Fruit fly (Drosophila melanogaster) whole organism, adult: ENCODE data around the gene trk.
A peak's percentile ranks its signal among the peaks of the same experiment; 100 is the strongest.

Experiments
- CG11617 ChIP-seq: fragments of 200-800 bp; sonication (Bioruptor generic); optimal IDR thresholded peaks from 2 replicates; lab custom pipeline; 2017; ENCODE audit warnings: mild to moderate bottlenecking, missing biosample characterization, missing genetic modification reagents, missing genetic modification characterization
- CG12768 ChIP-seq: fragments of 200-800 bp; sonication (Bioruptor generic); optimal IDR thresholded peaks from 2 replicates; lab custom pipeline; 2017; ENCODE audit warnings: missing biosample characterization, missing genetic modification characterization, mild to moderate bottlenecking, moderate library complexity, missing genetic modification reagents
- CG14711 ChIP-seq: fragments of 200-800 bp; sonication (Bioruptor generic); optimal IDR thresholded peaks from 2 replicates; lab custom pipeline; 2018; ENCODE audit warnings: missing biosample characterization, mild to moderate bottlenecking, missing genetic modification characterization, moderate library complexity
- CG1620 ChIP-seq: fragments of 200-800 bp; sonication (Bioruptor generic); optimal IDR thresholded peaks from 2 replicates; lab custom pipeline; 2016; ENCODE audit warnings: missing biosample characterization, missing genetic modification characterization
- CG33017 ChIP-seq: fragments of 200-800 bp; sonication (Bioruptor generic); optimal IDR thresholded peaks from 2 replicates; lab custom pipeline; 2018; ENCODE audit warnings: missing biosample characterization, mild to moderate bottlenecking, missing genetic modification characterization, moderate library complexity
- CG7045 ChIP-seq: fragments of 200-800 bp; sonication (Bioruptor generic); optimal IDR thresholded peaks from 2 replicates; lab custom pipeline; 2017; ENCODE audit warnings: missing biosample characterization, mild to moderate bottlenecking, missing genetic modification characterization
- CG7101 ChIP-seq: fragments of 200-800 bp; sonication (Bioruptor generic); optimal IDR thresholded peaks from 2 replicates; lab custom pipeline; 2018; ENCODE audit warnings: missing biosample characterization, mild to moderate bottlenecking, missing genetic modification characterization, moderate library complexity
- Clk ChIP-seq: fragments of 200-800 bp; sonication (Bioruptor generic); optimal IDR thresholded peaks from 2 replicates; lab custom pipeline; 2017; ENCODE audit warnings: missing biosample characterization, missing genetic modification characterization
- Crg-1 ChIP-seq: fragments of 200-800 bp; sonication (Bioruptor generic); optimal IDR thresholded peaks from 2 replicates; lab custom pipeline; 2016; ENCODE audit warnings: missing biosample characterization, missing genetic modification characterization
- Hr96 ChIP-seq: fragments of 200-800 bp; sonication (Bioruptor generic); optimal IDR thresholded peaks from 2 replicates; lab custom pipeline; 2016; ENCODE audit warnings: missing biosample characterization, missing genetic modification characterization
- Mnt ChIP-seq: fragments of 200-800 bp; sonication (Bioruptor generic); optimal IDR thresholded peaks from 2 replicates; lab custom pipeline; 2016; ENCODE audit warnings: missing biosample characterization, mild to moderate bottlenecking, missing genetic modification characterization
- bab1 ChIP-seq: fragments of 200-800 bp; sonication (Bioruptor generic); optimal IDR thresholded peaks from 3 replicates; lab custom pipeline; 2019; ENCODE audit warnings: missing biosample characterization, mild to moderate bottlenecking, missing genetic modification characterization, moderate library complexity
- cic ChIP-seq: fragments of 200-800 bp; sonication (Bioruptor generic); optimal IDR thresholded peaks from 2 replicates; lab custom pipeline; 2017; ENCODE audit warnings: missing biosample characterization, mild to moderate bottlenecking, missing genetic modification characterization, moderate library complexity
- cnc ChIP-seq, 2 experiments: fragments of >200 bp; optimal IDR thresholded peaks; 2 replicates each; lab custom pipeline; 2017
- kay ChIP-seq: fragments of 200-800 bp; sonication (Bioruptor generic); peaks from one replicate; lab custom pipeline; 2016; ENCODE audit warnings: missing biosample characterization, missing genetic modification characterization, borderline replicate concordance
- ovo ChIP-seq: fragments of 200-800 bp; sonication (Bioruptor generic); optimal IDR thresholded peaks from 2 replicates; lab custom pipeline; 2016; ENCODE audit warnings: missing biosample characterization, missing genetic modification characterization
- pad ChIP-seq: fragments of 200-800 bp; sonication (Bioruptor generic); optimal IDR thresholded peaks from 3 replicates; lab custom pipeline; 2017; ENCODE audit warnings: missing biosample characterization, missing genetic modification characterization, mild to moderate bottlenecking, moderate library complexity, missing genetic modification reagents
- tj ChIP-seq: fragments of 200-800 bp; sonication (Bioruptor generic); optimal IDR thresholded peaks from 3 replicates; lab custom pipeline; 2017; ENCODE audit warnings: missing biosample characterization, mild to moderate bottlenecking, missing genetic modification characterization, moderate library complexity
- toe ChIP-seq: fragments of 200-800 bp; sonication (Bioruptor generic); optimal IDR thresholded peaks from 2 replicates; lab custom pipeline; 2016; ENCODE audit warnings: missing biosample characterization, missing genetic modification characterization

trk gene

dm6 chr2L:10299810-10300147 lies 27.7 kb upstream of the trk start, which contains the start of gene CYLD:
TSS of gene CYLD (minus strand) at chr2L:10299847.
- TF ChIP-seq CG7101 (tag; lab: Kevin White, UChicago) = peak; percentile 73
- peak; percentile 2 for TF ChIP-seq tj (GFP tag; lab: Kevin White, UChicago)
- TF ChIP-seq cnc (optimal IDR thresholded peaks at IDR 0.05; lab: Kevin White, UChicago) = no peak
- no peak for TF ChIP-seq cic (GFP tag; lab: Kevin White, UChicago)
- TF ChIP-seq CG1620 (GFP tag; lab: Kevin White, UChicago) = no peak
- peak; percentile 63 for TF ChIP-seq CG14711
- TF ChIP-seq CG11617 (GFP tag; lab: Kevin White, UChicago) = peak; percentile 70
- no peak for TF ChIP-seq CG12768 (GFP tag; lab: Kevin White, UChicago)
- peak; percentile 55 for TF ChIP-seq CG33017 (tag; lab: Kevin White, UChicago)
- peak; percentile 5 for TF ChIP-seq Crg-1
- peak; percentile 62 for TF ChIP-seq bab1 (GFP tag; lab: Kevin White, UChicago)
- TF ChIP-seq Mnt (GFP tag; lab: Kevin White, UChicago) = no peak
- TF ChIP-seq Hr96 = no peak
- TF ChIP-seq pad (GFP tag; lab: Kevin White, UChicago) = no peak
- TF ChIP-seq kay (GFP tag; lab: Kevin White, UChicago) = no peak
- TF ChIP-seq Clk (GFP tag; lab: Kevin White, UChicago) = no peak
- TF ChIP-seq CG7045 (GFP tag; lab: Kevin White, UChicago) = peak; percentile 21

- no peak for TF ChIP-seq CG14711
- TF ChIP-seq CG11617 (GFP tag; lab: Kevin White, UChicago) = no peak
- peak; percentile 93 for TF ChIP-seq kay (GFP tag; lab: Kevin White, UChicago)
- TF ChIP-seq Mnt (GFP tag; lab: Kevin White, UChicago) = no peak
- peak; percentile 30 for TF ChIP-seq tj (GFP tag; lab: Kevin White, UChicago)
- TF ChIP-seq Clk (GFP tag; lab: Kevin White, UChicago) = no peak
These were observed 27.1 kb upstream of the trk start for dm6 chr2L:10299077-10299809.

dm6 chr2L:10298306-10298705 lies 26.2 kb upstream of the trk start:
- TF ChIP-seq tj (GFP tag; lab: Kevin White, UChicago) (peak; percentile 4), cnc (optimal IDR thresholded peaks at IDR 0.05; lab: Kevin White, UChicago) (no peak), kay (GFP tag; lab: Kevin White, UChicago) (peak; percentile 75)

- TF ChIP-seq kay (GFP tag; lab: Kevin White, UChicago) (peak; percentile 93), toe (GFP tag; lab: Kevin White, UChicago) (no peak)
These were observed 22.9 kb upstream of the trk start, which contains the start of gene Hand for dm6 chr2L:10294798-10295669. TSS of gene Hand (minus strand) at chr2L:10295385.

dm6 chr2L:10292066-10292560 lies 20.0 kb upstream of the trk start, which contains the start of gene Ufd4:
TSS of gene Ufd4 (minus strand) at chr2L:10292365.
- no peak for TF ChIP-seq ovo (GFP tag; lab: Kevin White, UChicago)
- TF ChIP-seq CG7101 (tag; lab: Kevin White, UChicago) = peak; percentile 55
- TF ChIP-seq cic (GFP tag; lab: Kevin White, UChicago) = peak; percentile 14
- TF ChIP-seq bab1 (GFP tag; lab: Kevin White, UChicago) = peak; percentile 68
- TF ChIP-seq tj (GFP tag; lab: Kevin White, UChicago) = peak; percentile 1
- peak; percentile 30 for TF ChIP-seq CG12768 (GFP tag; lab: Kevin White, UChicago)
- no peak for TF ChIP-seq Hr96
- peak; percentile 53 for TF ChIP-seq CG11617 (GFP tag; lab: Kevin White, UChicago)
- TF ChIP-seq CG33017 (tag; lab: Kevin White, UChicago) = peak; percentile 62
- TF ChIP-seq CG14711 = peak; percentile 58
- TF ChIP-seq CG7045 (GFP tag; lab: Kevin White, UChicago) = peak; percentile 61
- TF ChIP-seq Mnt (GFP tag; lab: Kevin White, UChicago) = peak; percentile 56
- no peak for TF ChIP-seq pad (GFP tag; lab: Kevin White, UChicago)
- peak; percentile 14 for TF ChIP-seq CG1620 (GFP tag; lab: Kevin White, UChicago)

dm6 chr2L:10291276-10291675 lies 19.2 kb upstream of the trk start:
- TF ChIP-seq cic (GFP tag; lab: Kevin White, UChicago) (no peak), kay (GFP tag; lab: Kevin White, UChicago) (peak; percentile 61)

- TF ChIP-seq Mnt (GFP tag; lab: Kevin White, UChicago) = no peak
- TF ChIP-seq tj (GFP tag; lab: Kevin White, UChicago) = no peak
- no peak for TF ChIP-seq CG11617 (GFP tag; lab: Kevin White, UChicago)
These were observed 8.6 kb upstream of the trk start, which contains the start of gene CG34043 for dm6 chr2L:10280772-10281171. TSS of gene CG34043 (minus strand) at chr2L:10280872.
